Worm (Caenorhabditis elegans) whole organism, L3 larva: ENCODE data around the gene Y61A9LA.10.

Experiments used
- ZK546.5 ChIP-seq: sonication (generic microtip); optimal IDR thresholded peaks from 2 replicates; lab custom pipeline; 2017; ENCODE audit warnings: missing biosample characterization, missing genetic modification characterization
- aly-2 ChIP-seq: fragments of 150-350 bp; optimal IDR thresholded peaks from 2 replicates; lab custom pipeline; 2014; ENCODE audit warnings: missing biosample characterization, missing genetic modification characterization
- ama-1 ChIP-seq: fragments of 150-350 bp; optimal IDR thresholded peaks from 2 replicates; lab custom pipeline; 2018
- ceh-82 ChIP-seq: fragments of 150-350 bp; optimal IDR thresholded peaks from 2 replicates; lab custom pipeline; 2014; ENCODE audit warnings: missing biosample characterization, missing genetic modification characterization
- daf-12 ChIP-seq: fragments of 150-350 bp; optimal IDR thresholded peaks from 2 replicates; lab custom pipeline; 2014; ENCODE audit warnings: missing biosample characterization, missing genetic modification reagents, missing genetic modification characterization
- elt-1 ChIP-seq: fragments of 150-350 bp; optimal IDR thresholded peaks from 2 replicates; lab custom pipeline; 2014; ENCODE audit warnings: missing biosample characterization, missing genetic modification characterization
- elt-2 ChIP-seq: sonication (generic microtip); optimal IDR thresholded peaks from 2 replicates; lab custom pipeline; 2016; ENCODE audit warnings: missing genetic modification reagents, mild to moderate bottlenecking, missing genetic modification characterization, missing compliant biosample characterization
- lin-39 ChIP-seq: fragments of 150-350 bp; optimal IDR thresholded peaks from 2 replicates; lab custom pipeline; 2018; ENCODE audit warnings: missing biosample characterization, missing genetic modification reagents, missing genetic modification characterization
- mml-1 ChIP-seq: fragments of 150-350 bp; sonication (generic microtip); optimal IDR thresholded peaks from 3 replicates; lab custom pipeline; 2014; ENCODE audit warnings: missing biosample characterization, missing genetic modification characterization
- nhr-76 ChIP-seq: fragments of 150-350 bp; sonication (generic microtip); optimal IDR thresholded peaks from 5 replicates; lab custom pipeline; 2014; ENCODE audit warnings: missing biosample characterization, missing genetic modification characterization
- tbx-2 ChIP-seq: sonication (generic microtip); optimal IDR thresholded peaks from 2 replicates; lab custom pipeline; 2016; ENCODE audit warnings: mild to moderate bottlenecking, missing genetic modification characterization, missing compliant biosample characterization
- unc-39 ChIP-seq: sonication (generic microtip); optimal IDR thresholded peaks from 4 replicates; lab custom pipeline; 2017; ENCODE audit warnings: missing biosample characterization, missing genetic modification characterization
- unc-62 ChIP-seq: fragments of 150-350 bp; sonication (generic microtip); optimal IDR thresholded peaks from 4 replicates; lab custom pipeline; 2014; ENCODE audit warnings: missing biosample characterization, missing genetic modification reagents, missing genetic modification characterization

- TF ChIP-seq elt-2 (tag; lab: Kevin White, UChicago) (no peak), unc-62 (no peak), nhr-76 (tag; lab: Kevin White, UChicago) (no peak), aly-2 (no peak), ZK546.5 (tag; lab: Kevin White, UChicago) (no peak), elt-1 (tag; lab: Kevin White, UChicago) (no peak), ceh-82 (tag; lab: Kevin White, UChicago) (no peak), ama-1 (no peak), unc-39 (tag; lab: Kevin White, UChicago) (no peak), daf-12 (no peak), tbx-2 (tag; lab: Kevin White, UChicago) (no peak), lin-39 (tag; lab: Kevin White, UChicago) (no peak), mml-1 (tag; lab: Kevin White, UChicago) (no peak)
These were observed 35.0 kb downstream of the Y61A9LA.10 start for ce11 chrV:4580594-4580993.
